Fruit fly (Drosophila melanogaster): ENCODE measurements around the gene CG12091.

Gene CG12091

DNA sequence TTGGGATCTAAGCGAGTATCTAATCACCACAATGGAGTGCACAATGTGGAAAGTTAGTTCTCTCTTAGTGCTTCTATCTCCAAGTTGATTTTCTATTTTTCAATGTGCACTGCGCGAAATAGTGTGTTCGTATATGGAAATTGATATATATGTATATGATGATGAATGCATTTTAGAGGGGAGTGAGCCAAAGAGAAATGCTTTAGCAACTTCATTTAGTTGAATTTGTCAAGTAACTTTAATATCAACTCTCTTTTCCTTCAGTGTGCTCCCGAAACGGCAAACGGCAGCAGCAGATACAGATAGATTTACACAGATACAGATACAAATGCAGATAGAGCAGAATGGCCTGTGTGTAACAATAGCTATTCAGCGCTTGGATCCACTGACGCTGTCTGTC, 47.4 kb upstream of the CG12091 start (continued):
- TF ChIP-seq CG7357 (GFP tag; IDR thresholded peaks at IDR 0.05): 0 out of 3 replicates have a peak, but pooled peaks have one; percentile 51
- TF ChIP-seq CG11696 (GFP tag; IDR thresholded peaks at IDR 0.05): peak; percentile 37; the same call in 1 of the 2 replicates
- TF ChIP-seq hbn (GFP tag; IDR thresholded peaks at IDR 0.05; ENCODE audit: partially characterized antibody): no peak
- TF ChIP-seq CG15601 (tag; optimal IDR thresholded peaks at IDR 0.05): peak; percentile 59
- TF ChIP-seq D19A (tag; optimal IDR thresholded peaks at IDR 0.05): no peak
- TF ChIP-seq Hsf (GFP tag; optimal IDR thresholded peaks at IDR 0.05): peak; percentile 69
- peak; percentile 65; the same call in 2 of the 3 replicates for TF ChIP-seq CG34422 (GFP tag; IDR thresholded peaks at IDR 0.05)
- TF ChIP-seq tna (GFP tag; IDR thresholded peaks at IDR 0.05; ENCODE audit: partially characterized antibody): no peak
- no peak for TF ChIP-seq onecut (GFP tag; IDR thresholded peaks at IDR 0.05)
- TF ChIP-seq CG4424 (GFP tag; optimal IDR thresholded peaks at IDR 0.05): peak; percentile 58
- TF ChIP-seq CG2116 (GFP tag; optimal IDR thresholded peaks at IDR 0.05): peak; percentile 18
- no peak for TF ChIP-seq phol (tag; optimal IDR thresholded peaks at IDR 0.05)
- 0 out of 3 replicates have a peak, but pooled peaks have one; percentile 45 for TF ChIP-seq H15 (GFP tag; IDR thresholded peaks at IDR 0.05)
- TF ChIP-seq CG12744 (GFP tag; optimal IDR thresholded peaks at IDR 0.05): peak; percentile 48
- TF ChIP-seq bowl (GFP tag; IDR thresholded peaks at IDR 0.05): peak; percentile 57; the same call in 1 of the 2 replicates
- TF ChIP-seq kni (GFP tag; optimal IDR thresholded peaks at IDR 0.05): no peak
- no peak for TF ChIP-seq CG34376 (GFP tag; optimal IDR thresholded peaks at IDR 0.05)
- 0 out of 2 replicates have a peak, but pooled peaks have one; percentile 10 for TF ChIP-seq klu (GFP tag; IDR thresholded peaks at IDR 0.05)
- TF ChIP-seq insv (GFP tag; optimal IDR thresholded peaks at IDR 0.05): no peak
- peak; percentile 79 for TF ChIP-seq CG17829 (tag; optimal IDR thresholded peaks at IDR 0.05)
- no peak for TF ChIP-seq cad (GFP tag; optimal IDR thresholded peaks at IDR 0.05)
- no peak for TF ChIP-seq toy (GFP tag; IDR thresholded peaks at IDR 0.05)
- TF ChIP-seq Drgx (GFP tag; IDR thresholded peaks at IDR 0.05): peak; percentile 87
- TF ChIP-seq CG4282 (GFP tag; optimal IDR thresholded peaks at IDR 0.05): no peak
- peak in 1 of 2 experiments; percentile 71 for TF ChIP-seq dpn (GFP tag; optimal IDR thresholded peaks at IDR 0.05)
- peak; percentile 24 for TF ChIP-seq gcm (GFP tag; optimal IDR thresholded peaks at IDR 0.05)
- TF ChIP-seq bbx (GFP tag; IDR thresholded peaks at IDR 0.05; ENCODE audit: partially characterized antibody): no peak
- no peak for TF ChIP-seq pho (GFP tag; optimal IDR thresholded peaks at IDR 0.05)
- TF ChIP-seq CG13296 (GFP tag; optimal IDR thresholded peaks at IDR 0.05): no peak
- no peak for TF ChIP-seq al (GFP tag; IDR thresholded peaks at IDR 0.05)
- TF ChIP-seq Neu2 (GFP tag; optimal IDR thresholded peaks at IDR 0.05; ENCODE audit: borderline replicate concordance): no peak
- TF ChIP-seq CG2678 (tag; optimal IDR thresholded peaks at IDR 0.05): peak; percentile 58
- peak; percentile 46 to 86 for TF ChIP-seq bsh (GFP tag; optimal IDR thresholded peaks at IDR 0.05)
- TF ChIP-seq CG4404 (GFP tag; IDR thresholded peaks at IDR 0.05): peak; percentile 72
- peak in 1 of 2 experiments; percentile 87 for TF ChIP-seq eve (GFP tag; optimal IDR thresholded peaks at IDR 0.05)
- TF ChIP-seq wdn (GFP tag; IDR thresholded peaks at IDR 0.05): no peak
- no peak for TF ChIP-seq CG6272 (GFP tag; IDR thresholded peaks at IDR 0.05)
- TF ChIP-seq crp (GFP tag; optimal IDR thresholded peaks at IDR 0.05): no peak
- TF ChIP-seq slbo (GFP tag; IDR thresholded peaks at IDR 0.05): peak; percentile 66
- TF ChIP-seq ems (GFP tag; optimal IDR thresholded peaks at IDR 0.05): peak; percentile 57
- TF ChIP-seq CG16813 (GFP tag; IDR thresholded peaks at IDR 0.05; ENCODE audit: partially characterized antibody): no peak
- TF ChIP-seq CG8924 (tag; optimal IDR thresholded peaks at IDR 0.05): peak; percentile 69
- no peak for TF ChIP-seq mld (GFP tag; IDR thresholded peaks at IDR 0.05; ENCODE audit: partially characterized antibody)
- TF ChIP-seq CG6654 (GFP tag; optimal IDR thresholded peaks at IDR 0.05): no peak
- peak; percentile 4 for TF ChIP-seq Blimp-1 (GFP tag; optimal IDR thresholded peaks at IDR 0.05)
- peak; percentile 64 for TF ChIP-seq tgo (GFP tag; IDR thresholded peaks at IDR 0.05)
- TF ChIP-seq crc (GFP tag; optimal IDR thresholded peaks at IDR 0.05): no peak
- TF ChIP-seq MBD-R2 (GFP tag; IDR thresholded peaks at IDR 0.05): peak; percentile 23; the same call in 1 of the 2 replicates
- peak; percentile 11 for TF ChIP-seq Usf (GFP tag; optimal IDR thresholded peaks at IDR 0.05)
- TF ChIP-seq esg (GFP tag; conservative IDR thresholded peaks at IDR 0.05): peak; percentile 71
